Fruit fly (Drosophila melanogaster): ENCODE measurements around the gene SCCRO4.

SCCRO4 gene

dm6 chr3L:20299110-20299509 lies at the start of gene SCCRO4:
TSS of gene SCCRO4 (plus strand) at chr3L:20299410.
- TF ChIP-seq Crg-1 (GFP tag; optimal IDR thresholded peaks at IDR 0.05), result no peak
- TF ChIP-seq Hr96 (GFP tag; optimal IDR thresholded peaks at IDR 0.05), result no peak
- no peak for TF ChIP-seq CG33017 (tag; optimal IDR thresholded peaks at IDR 0.05)
- no peak for TF ChIP-seq CG1620 (GFP tag; optimal IDR thresholded peaks at IDR 0.05)
- TF ChIP-seq cic (GFP tag; optimal IDR thresholded peaks at IDR 0.05), result no peak
- no peak for TF ChIP-seq Mnt (GFP tag; optimal IDR thresholded peaks at IDR 0.05)
- TF ChIP-seq CG12768 (GFP tag; optimal IDR thresholded peaks at IDR 0.05), result no peak
- no peak for TF ChIP-seq CG5204 (GFP tag; optimal IDR thresholded peaks at IDR 0.05)
- TF ChIP-seq bab1 (GFP tag; optimal IDR thresholded peaks at IDR 0.05), result no peak
- TF ChIP-seq toe (GFP tag; optimal IDR thresholded peaks at IDR 0.05), result no peak
- TF ChIP-seq CG7101 (tag; optimal IDR thresholded peaks at IDR 0.05), result no peak
- TF ChIP-seq CG7045 (GFP tag; optimal IDR thresholded peaks at IDR 0.05), result no peak
- no peak for TF ChIP-seq kay (GFP tag; ENCODE audit: borderline replicate concordance)
- no peak for TF ChIP-seq Clk (GFP tag; optimal IDR thresholded peaks at IDR 0.05)
- TF ChIP-seq pad (GFP tag; optimal IDR thresholded peaks at IDR 0.05), result no peak
- no peak for TF ChIP-seq CG11617 (GFP tag; optimal IDR thresholded peaks at IDR 0.05)
- no peak for TF ChIP-seq tj (GFP tag; optimal IDR thresholded peaks at IDR 0.05)
- TF ChIP-seq ovo (GFP tag; optimal IDR thresholded peaks at IDR 0.05), result no peak
- no peak for TF ChIP-seq CG14711 (tag; optimal IDR thresholded peaks at IDR 0.05)

- TF ChIP-seq toe (GFP tag; optimal IDR thresholded peaks at IDR 0.05) (no peak), Clk (GFP tag; optimal IDR thresholded peaks at IDR 0.05) (no peak), CG5204 (GFP tag; optimal IDR thresholded peaks at IDR 0.05) (no peak), CG1620 (GFP tag; optimal IDR thresholded peaks at IDR 0.05) (no peak), cnc (optimal IDR thresholded peaks at IDR 0.05) (no peak)
Measured at dm6 chr3L:20265514-20265913, 33.7 kb upstream of the SCCRO4 start, which contains the start of gene CG32228. TSS of gene CG32228 (plus strand) at chr3L:20265814.

- TF ChIP-seq CG7045 (GFP tag; optimal IDR thresholded peaks at IDR 0.05) (no peak), Mnt (GFP tag; optimal IDR thresholded peaks at IDR 0.05) (no peak), toe (GFP tag; optimal IDR thresholded peaks at IDR 0.05) (no peak), Hr96 (GFP tag; optimal IDR thresholded peaks at IDR 0.05) (no peak), CG33017 (tag; optimal IDR thresholded peaks at IDR 0.05) (no peak), tj (GFP tag; optimal IDR thresholded peaks at IDR 0.05) (no peak), bab1 (GFP tag; optimal IDR thresholded peaks at IDR 0.05) (no peak), cic (GFP tag; optimal IDR thresholded peaks at IDR 0.05) (no peak), CG1620 (GFP tag; optimal IDR thresholded peaks at IDR 0.05) (no peak)
Measured at dm6 chr3L:20275235-20275634, 24.0 kb upstream of the SCCRO4 start, which contains the start of gene CG17122. TSS of gene CG17122 (minus strand) at chr3L:20275335.

- TF ChIP-seq pad (GFP tag; optimal IDR thresholded peaks at IDR 0.05), result no peak
- TF ChIP-seq Clk (GFP tag; optimal IDR thresholded peaks at IDR 0.05), result no peak
- no peak for TF ChIP-seq tj (GFP tag; optimal IDR thresholded peaks at IDR 0.05)
- TF ChIP-seq CG1620 (GFP tag; optimal IDR thresholded peaks at IDR 0.05), result no peak
- no peak for TF ChIP-seq CG7101 (tag; optimal IDR thresholded peaks at IDR 0.05)
- TF ChIP-seq cic (GFP tag; optimal IDR thresholded peaks at IDR 0.05), result no peak
- TF ChIP-seq bab1 (GFP tag; optimal IDR thresholded peaks at IDR 0.05), result no peak
- TF ChIP-seq Hr96 (GFP tag; optimal IDR thresholded peaks at IDR 0.05), result no peak
- no peak for TF ChIP-seq CG14711 (tag; optimal IDR thresholded peaks at IDR 0.05)
- no peak for TF ChIP-seq CG12768 (GFP tag; optimal IDR thresholded peaks at IDR 0.05)
- no peak for TF ChIP-seq Crg-1 (GFP tag; optimal IDR thresholded peaks at IDR 0.05)
- TF ChIP-seq CG7045 (GFP tag; optimal IDR thresholded peaks at IDR 0.05), result no peak
Measured at dm6 chr3L:20275886-20276285, 23.3 kb upstream of the SCCRO4 start.

- TF ChIP-seq Crg-1 (GFP tag; optimal IDR thresholded peaks at IDR 0.05) (no peak), cnc (optimal IDR thresholded peaks at IDR 0.05) (no peak), toe (GFP tag; optimal IDR thresholded peaks at IDR 0.05) (no peak), CG14711 (tag; optimal IDR thresholded peaks at IDR 0.05) (no peak), CG7045 (GFP tag; optimal IDR thresholded peaks at IDR 0.05) (no peak), Mnt (GFP tag; optimal IDR thresholded peaks at IDR 0.05) (no peak), Hr96 (GFP tag; optimal IDR thresholded peaks at IDR 0.05) (no peak), kay (GFP tag; ENCODE audit: borderline replicate concordance) (no peak), CG33017 (tag; optimal IDR thresholded peaks at IDR 0.05) (no peak), CG5204 (GFP tag; optimal IDR thresholded peaks at IDR 0.05) (no peak)
Measured at dm6 chr3L:20276615-20277014, 22.6 kb upstream of the SCCRO4 start.

dm6 chr3L:20281254-20281653 lies 18.0 kb upstream of the SCCRO4 start:
- no peak for TF ChIP-seq pad (GFP tag; optimal IDR thresholded peaks at IDR 0.05)

dm6 chr3L:20287046-20287445 lies 12.2 kb upstream of the SCCRO4 start:
- TF ChIP-seq Crg-1 (GFP tag; optimal IDR thresholded peaks at IDR 0.05) (no peak), CG14711 (tag; optimal IDR thresholded peaks at IDR 0.05) (no peak), cnc (optimal IDR thresholded peaks at IDR 0.05) (no peak), CG1620 (GFP tag; optimal IDR thresholded peaks at IDR 0.05) (no peak), Clk (GFP tag; optimal IDR thresholded peaks at IDR 0.05) (no peak), toe (GFP tag; optimal IDR thresholded peaks at IDR 0.05) (no peak), CG7101 (tag; optimal IDR thresholded peaks at IDR 0.05) (no peak), Mnt (GFP tag; optimal IDR thresholded peaks at IDR 0.05) (no peak), cic (GFP tag; optimal IDR thresholded peaks at IDR 0.05) (no peak)

All from whole organism, adult.